Fruit fly (Drosophila melanogaster): ENCODE measurements around the gene D12.

The D12 gene

DNA sequence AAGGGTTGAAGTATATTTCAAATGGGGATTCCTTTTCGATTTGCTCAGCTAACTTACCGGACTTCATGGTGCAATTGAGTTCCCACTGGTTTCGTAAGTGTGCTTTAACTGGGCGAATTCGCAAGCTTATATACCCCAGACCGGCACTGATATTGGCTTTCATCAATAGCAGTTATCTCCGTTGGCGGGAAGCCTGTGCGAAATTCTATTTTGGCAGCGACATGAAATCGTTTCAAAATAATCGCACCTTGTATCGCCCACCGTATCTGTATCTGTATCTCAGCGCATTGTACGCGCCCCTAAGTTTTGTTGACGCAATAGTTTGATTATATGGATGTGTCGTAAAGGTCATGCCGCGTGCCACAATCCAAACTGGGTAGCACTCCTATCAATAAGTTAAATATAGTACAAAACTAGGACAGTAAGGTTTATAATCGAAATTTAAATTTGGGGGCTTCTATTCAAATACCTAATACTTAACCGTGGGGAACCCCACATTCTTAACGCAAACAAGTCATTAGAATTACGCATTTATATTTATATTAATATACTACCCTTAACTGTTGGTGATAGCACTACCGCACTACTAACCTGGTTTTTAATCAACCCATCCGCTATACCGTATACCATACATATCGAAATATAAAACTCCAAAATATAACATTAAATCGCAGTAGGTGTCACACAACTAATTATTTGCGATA is 41.0 kb downstream of the D12 start, which contains the start of the genes Peritrophin-15a and CG13385:
TSS of gene Peritrophin-15a (minus strand) at position 101 of the 704 bp plus-strand sequence.
TSS of gene CG13385 (plus strand) at position 654 of the 704 bp plus-strand sequence.
- TF ChIP-seq CG8478 (optimal IDR thresholded peaks at IDR 0.05) (no peak), CTCF (optimal IDR thresholded peaks at IDR 0.05) (no peak)

DNA sequence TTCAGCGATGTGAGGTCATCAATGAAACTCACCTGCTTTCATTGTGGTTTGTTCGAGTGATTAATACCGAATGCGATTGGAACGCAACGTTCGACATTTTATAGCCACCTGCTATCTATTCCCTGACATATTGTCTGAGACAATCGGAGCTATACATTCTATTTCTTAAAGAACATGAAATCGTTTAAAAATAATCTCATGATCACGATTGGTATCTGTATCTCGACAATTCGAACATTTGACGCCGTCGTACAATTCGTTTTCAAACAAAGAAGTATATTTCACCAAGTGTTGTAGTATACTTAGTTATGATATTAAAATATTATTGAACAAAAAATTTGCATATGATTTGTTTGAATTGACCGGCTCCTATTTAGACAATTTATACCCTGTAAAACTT is 42.3 kb downstream of the D12 start, which contains the start of gene Peritrophin-15b:
TSS of gene Peritrophin-15b (minus strand) at position 101 of the 400 bp plus-strand sequence.
- TF ChIP-seq CG8478 (optimal IDR thresholded peaks at IDR 0.05) (no peak), CTCF (optimal IDR thresholded peaks at IDR 0.05) (no peak)

DNA sequence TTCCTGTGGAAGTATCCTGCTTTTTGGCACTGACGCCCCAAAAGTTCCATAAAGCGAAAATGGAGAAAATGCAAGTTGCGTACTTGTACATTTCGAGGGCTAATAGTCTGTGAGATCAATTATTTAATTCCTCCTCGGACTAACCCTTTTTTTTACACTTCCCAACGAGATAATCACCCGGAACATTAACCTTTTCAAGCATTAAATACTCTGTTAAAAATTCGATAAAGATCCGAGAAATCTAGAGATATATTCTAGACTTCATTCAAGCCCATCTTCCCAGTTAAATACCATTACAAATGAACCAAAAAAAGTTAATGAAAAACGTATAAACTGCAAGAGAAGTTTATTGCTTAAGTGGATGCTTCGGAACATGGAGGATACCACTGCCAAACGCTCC is 43.0 kb downstream of the D12 start, which contains the start of gene lectin-29Ca:
TSS of gene lectin-29Ca (minus strand) at position 101 of the 400 bp plus-strand sequence.
- TF ChIP-seq CTCF (optimal IDR thresholded peaks at IDR 0.05) (no peak), CG8478 (optimal IDR thresholded peaks at IDR 0.05) (no peak)

DNA sequence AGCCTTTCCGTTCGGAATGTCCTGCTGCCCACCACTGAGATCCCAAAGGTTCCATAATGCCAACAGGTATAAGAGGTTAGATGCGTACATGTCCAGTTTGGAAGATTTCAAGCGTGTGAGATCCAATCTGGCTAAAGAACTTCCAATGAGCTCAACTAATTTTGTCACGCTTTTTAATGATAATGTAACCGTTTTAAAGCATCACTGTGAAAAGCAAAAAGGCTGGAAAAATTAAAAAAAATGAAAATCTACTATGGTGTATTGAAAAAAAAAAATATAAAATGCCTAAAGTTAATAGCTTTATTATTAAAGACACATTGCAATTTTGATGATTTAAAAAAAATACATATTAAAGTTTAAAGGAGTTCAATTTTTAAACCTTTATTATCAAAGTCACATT is 44.0 kb downstream of the D12 start, which contains the start of gene Acp29AB:
TSS of gene Acp29AB (minus strand) at position 101 of the 400 bp plus-strand sequence.
- no peak for TF ChIP-seq CTCF (optimal IDR thresholded peaks at IDR 0.05)

DNA sequence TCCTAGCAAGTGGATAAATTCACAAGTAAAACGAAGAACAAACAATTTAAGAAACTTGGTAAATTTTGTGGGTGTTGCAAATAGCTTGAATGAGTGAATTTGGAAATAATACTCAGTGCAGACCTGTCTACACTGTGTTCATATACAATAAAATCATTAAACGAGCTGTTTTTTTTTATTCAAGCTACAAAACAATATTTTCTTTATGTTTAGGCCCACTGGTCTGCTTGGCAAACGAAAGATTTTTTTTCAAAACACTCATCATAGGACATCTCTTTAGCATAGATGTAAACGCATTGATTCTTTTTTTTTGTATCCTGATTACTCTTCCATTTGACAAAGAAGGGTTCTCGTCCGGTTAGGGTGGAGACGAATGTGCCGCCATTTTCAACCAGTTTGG is 44.9 kb downstream of the D12 start, which contains the start of gene CG42820:
TSS of gene CG42820 (minus strand) at position 101 of the 400 bp plus-strand sequence.
- TF ChIP-seq CTCF (optimal IDR thresholded peaks at IDR 0.05) (no peak), CG8478 (optimal IDR thresholded peaks at IDR 0.05) (no peak)

DNA sequence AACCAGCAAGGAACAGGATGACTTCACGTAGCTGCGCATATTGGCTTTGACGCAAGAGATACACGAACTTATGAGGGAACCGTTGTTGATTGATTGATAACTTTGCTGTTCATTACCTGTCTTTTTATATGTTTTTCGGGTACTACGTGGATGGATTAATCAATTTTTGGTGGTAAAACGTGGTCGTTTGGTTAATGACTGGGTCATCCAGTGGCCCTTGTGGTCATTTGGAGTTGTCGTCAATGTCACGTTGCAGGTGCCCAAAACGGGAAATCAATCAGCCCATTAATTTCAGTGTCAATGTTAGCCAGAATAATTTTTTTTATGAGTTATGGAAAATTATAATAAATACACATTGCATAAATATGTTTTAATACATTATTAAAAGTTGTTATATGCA is 47.9 kb downstream of the D12 start, which contains the start of gene CG42819:
TSS of gene CG42819 (minus strand) at position 101 of the 400 bp plus-strand sequence.
- TF ChIP-seq CTCF (optimal IDR thresholded peaks at IDR 0.05) (no peak), CG8478 (optimal IDR thresholded peaks at IDR 0.05) (no peak)

DNA sequence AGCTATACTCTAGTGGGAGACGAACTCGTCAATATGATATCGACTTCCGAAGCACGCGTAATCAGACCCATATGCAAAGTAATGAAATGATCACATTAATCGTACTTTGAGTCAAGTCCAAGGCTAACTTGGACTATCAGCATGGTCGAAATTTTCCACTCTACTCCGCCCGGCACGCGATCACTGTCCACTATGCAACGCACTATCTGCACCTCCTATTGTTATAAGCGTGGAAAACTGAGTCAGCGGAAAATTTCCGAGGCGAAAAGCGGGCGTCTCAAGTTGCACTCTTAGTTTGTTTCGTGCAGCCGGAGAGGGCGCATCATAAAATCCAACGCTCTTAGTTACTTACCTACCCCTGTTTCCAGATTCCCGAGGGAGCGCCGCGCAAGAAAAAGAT is 51.3 kb downstream of the D12 start:
- no peak for TF ChIP-seq CG8478 (optimal IDR thresholded peaks at IDR 0.05)
- TF ChIP-seq CTCF (optimal IDR thresholded peaks at IDR 0.05) = no peak

DNA sequence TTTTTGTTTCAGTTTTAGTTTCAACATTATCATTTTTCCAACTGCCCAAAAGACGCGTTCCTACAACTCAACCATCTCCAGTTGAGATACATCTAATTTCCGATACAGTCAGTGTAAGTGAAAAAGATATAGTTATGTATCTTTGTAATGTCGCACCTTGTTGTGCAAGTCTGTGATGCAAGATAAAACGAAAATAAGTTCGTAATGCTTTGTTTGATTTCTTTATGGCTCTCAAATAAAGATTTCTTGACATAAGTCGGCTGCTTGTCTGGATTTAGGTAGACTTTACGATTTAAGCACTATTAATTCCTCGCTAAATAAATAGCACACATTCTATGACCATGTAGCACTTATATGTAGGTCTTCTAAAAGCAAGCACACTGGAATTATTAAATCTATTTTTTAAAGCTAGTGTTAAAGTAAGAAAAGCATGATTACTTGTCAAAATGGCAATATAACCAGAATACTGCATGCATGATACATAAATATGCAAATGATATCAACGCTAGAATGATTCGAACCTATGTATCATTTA is 52.1 kb downstream of the D12 start:
- TF ChIP-seq CG8478 (optimal IDR thresholded peaks at IDR 0.05) = no peak
- TF ChIP-seq CTCF (optimal IDR thresholded peaks at IDR 0.05) = no peak

DNA sequence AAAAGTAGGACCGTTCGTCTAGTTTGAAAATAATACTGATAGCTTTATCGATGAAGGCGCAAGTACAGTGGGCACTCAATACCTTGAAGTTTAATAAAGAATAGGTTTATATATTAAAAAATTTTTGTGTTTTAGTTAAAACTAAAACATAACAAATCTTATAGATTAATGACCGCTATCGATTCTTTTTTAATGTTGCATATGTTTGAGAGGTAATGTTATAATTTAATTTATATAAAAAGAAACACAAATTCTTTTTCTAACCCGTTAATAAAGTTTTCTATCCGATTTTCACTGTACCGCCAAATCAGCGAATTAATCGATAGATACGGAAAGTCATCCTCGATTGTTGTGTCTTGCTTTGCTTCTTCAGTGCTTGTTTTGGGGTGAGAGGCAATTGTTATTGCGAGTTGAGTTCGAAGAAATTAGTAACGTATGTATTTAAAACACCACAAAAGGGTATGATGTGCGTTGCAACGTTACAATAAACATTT is 53.0 kb downstream of the D12 start, which contains the start of the genes Dad1 and CG13384:
TSS of gene Dad1 (minus strand) at position 30 of the 494 bp plus-strand sequence.
TSS of gene CG13384 (plus strand) at position 348 of the 494 bp plus-strand sequence.
- TF ChIP-seq CTCF (optimal IDR thresholded peaks at IDR 0.05) = no peak
